Worm (Caenorhabditis elegans): ENCODE data around the gene nlp-23.

DNA sequence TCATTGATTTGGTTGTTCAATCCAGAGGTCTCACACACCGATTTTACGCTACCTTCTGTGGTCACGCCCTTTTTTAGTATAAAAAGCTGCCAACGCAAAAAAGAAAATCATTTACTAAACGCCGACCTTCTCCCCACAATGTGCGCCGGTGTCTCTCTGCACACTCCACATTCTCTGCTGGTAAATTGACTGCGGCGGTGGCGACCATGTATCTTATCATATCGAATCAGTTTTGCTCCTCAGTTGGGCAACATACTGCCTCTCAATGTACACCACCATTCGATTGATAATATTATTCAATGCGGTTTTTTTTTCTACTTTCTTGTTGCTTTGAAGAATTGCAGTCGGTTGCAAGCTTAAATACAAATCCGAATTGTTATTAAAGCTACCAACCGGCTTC lies 29.4 kb upstream of the nlp-23 start:
- TF ChIP-seq nhr-237 (tag; optimal IDR thresholded peaks at IDR 0.05) (no peak), dsc-1 (tag; optimal IDR thresholded peaks at IDR 0.05) (no peak), unc-62 (GFP tag; optimal IDR thresholded peaks at IDR 0.05) (no peak), C34B4.2 (tag; optimal IDR thresholded peaks at IDR 0.05) (no peak), skn-1 (tag; optimal IDR thresholded peaks at IDR 0.05) (no peak), elt-2 (tag; optimal IDR thresholded peaks at IDR 0.05) (peak; percentile 54), nhr-12 (tag; optimal IDR thresholded peaks at IDR 0.05) (no peak), ama-1 (optimal IDR thresholded peaks at IDR 0.05) (no peak), ceh-90 (tag; optimal IDR thresholded peaks at IDR 0.05) (no peak)

Measured in whole organism, L1 larva.